Worm (Caenorhabditis elegans) whole organism, L4/young adult: ENCODE data around the gene cap-2.

Source experiments
- W03F9.2 ChIP-seq: fragments of 150-350 bp; optimal IDR thresholded peaks from 2 replicates; lab custom pipeline; 2014; ENCODE audit warnings: missing biosample characterization, missing genetic modification characterization
- him-1 ChIP-seq: sonication (generic microtip); optimal IDR thresholded peaks from 2 replicates; lab custom pipeline; 2016; ENCODE audit warnings: missing genotype, missing genetic modification reagents, missing genetic modification characterization, missing compliant biosample characterization

DNA sequence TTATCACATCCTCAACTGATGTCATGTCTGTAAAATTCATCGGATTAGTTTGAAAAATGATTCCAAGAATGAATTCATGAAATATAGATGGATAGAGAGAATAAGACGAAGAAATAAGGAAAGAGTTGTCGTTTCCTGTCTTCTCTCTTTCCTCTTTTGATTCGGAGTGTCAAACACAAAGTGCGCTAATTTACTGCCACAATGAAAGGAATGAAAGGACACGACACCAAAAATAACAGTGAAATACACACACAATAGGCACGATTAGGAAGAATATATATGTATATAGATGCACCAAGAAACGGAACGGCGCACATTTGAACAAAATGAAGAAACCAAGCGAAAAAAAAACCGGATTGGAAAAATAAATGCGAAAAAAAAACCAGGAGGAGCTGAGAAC, 39.9 kb upstream of the cap-2 start, which contains the start of gene VM106R.1:
- TF ChIP-seq W03F9.2 (tag; lab: Kevin White, UChicago) (no peak), him-1 (no peak)
